Fruit fly (Drosophila melanogaster): ENCODE data around the gene CG44014.

DNA sequence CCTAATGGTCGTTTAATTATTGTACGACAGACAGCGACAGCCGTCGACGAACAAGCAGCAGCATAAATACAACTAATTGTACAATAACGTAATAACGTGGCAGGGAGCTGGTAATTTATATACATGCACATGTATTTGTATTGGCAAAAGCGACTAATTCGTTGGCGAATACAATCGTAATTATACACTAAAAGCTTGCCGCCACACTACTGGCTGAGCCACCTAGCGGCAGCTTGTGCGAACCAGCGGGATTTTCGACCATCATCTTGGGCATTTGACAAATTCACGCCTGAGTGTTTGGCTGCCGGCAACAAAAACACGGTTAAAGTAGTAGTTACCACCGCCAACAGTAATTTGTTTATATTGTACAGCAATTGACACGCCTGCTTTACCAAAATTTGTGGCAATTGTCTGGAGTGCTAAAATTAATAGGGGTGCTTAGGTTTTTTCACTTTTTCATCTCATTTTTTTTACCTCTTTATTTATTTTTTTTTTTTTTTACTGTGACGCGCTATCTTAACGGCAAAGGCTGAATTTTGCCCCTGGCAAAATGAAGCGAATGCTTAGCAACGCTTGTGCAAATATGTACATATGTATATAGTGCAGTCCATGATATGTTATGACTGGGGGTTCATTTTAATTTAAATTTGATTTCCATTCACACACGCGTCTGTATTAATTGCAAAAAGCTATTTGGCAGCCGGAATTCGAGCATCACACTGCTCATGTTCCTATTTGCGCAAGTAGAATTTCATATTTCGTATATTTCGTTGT lies 40.5 kb downstream of the CG44014 start:
- TF ChIP-seq CG12155 (GFP tag; optimal IDR thresholded peaks at IDR 0.05) (no peak), schlank (tag; optimal IDR thresholded peaks at IDR 0.05) (no peak), ATbp (GFP tag; optimal IDR thresholded peaks at IDR 0.05) (no peak), shn (GFP tag; optimal IDR thresholded peaks at IDR 0.05) (no peak), CG17829 (tag; optimal IDR thresholded peaks at IDR 0.05) (no peak)

All from whole organism, embryonic.